Worm (Caenorhabditis elegans) whole organism, early embryonic: ENCODE measurements around the gene Y67D8B.2.

Source experiments
- B0310.2 ChIP-seq: sonication (generic microtip); optimal IDR thresholded peaks from 2 replicates; lab custom pipeline; 2016; ENCODE audit warnings: mild to moderate bottlenecking, missing genetic modification characterization, missing compliant biosample characterization
- aly-1 ChIP-seq: sonication (generic microtip); optimal IDR thresholded peaks from 2 replicates; lab custom pipeline; 2016; ENCODE audit warnings: missing genetic modification characterization, missing compliant biosample characterization
- ama-1 ChIP-seq: fragments of 150-350 bp; optimal IDR thresholded peaks from 2 replicates; lab custom pipeline; 2014
- ceh-13 ChIP-seq: fragments of 200-800 bp; sonication (Bioruptor generic); optimal IDR thresholded peaks from 2 replicates; lab custom pipeline; 2018; ENCODE audit warnings: mild to moderate bottlenecking, missing genetic modification characterization, missing compliant biosample characterization
- flt-1 ChIP-seq: fragments of 200-800 bp; sonication (Bioruptor generic); IDR thresholded peaks from 2 replicates; pipeline ENCODE4 v1.3.6; 2022; ENCODE audit warnings: missing genetic modification characterization, missing compliant biosample characterization
- hmbx-1 ChIP-seq: sonication (generic microtip); optimal IDR thresholded peaks from 2 replicates; lab custom pipeline; 2016; ENCODE audit warnings: mild to moderate bottlenecking, missing genetic modification characterization, missing compliant biosample characterization
- hmg-4 ChIP-seq: fragments of 200-800 bp; sonication (Bioruptor generic); optimal IDR thresholded peaks from 2 replicates; lab custom pipeline; 2018; ENCODE audit warnings: mild to moderate bottlenecking, missing genetic modification characterization, missing compliant biosample characterization
- hnd-1 ChIP-seq: sonication (generic microtip); optimal IDR thresholded peaks from 2 replicates; lab custom pipeline; 2016; ENCODE audit warnings: missing genetic modification characterization, missing compliant biosample characterization
- pes-1 ChIP-seq: fragments of 200-800 bp; sonication (Bioruptor generic); IDR thresholded peaks from 2 replicates; pipeline ENCODE4 v1.3.6; 2022; ENCODE audit warnings: missing genetic modification reagents, missing genetic modification characterization, missing compliant biosample characterization
- scrt-1 ChIP-seq: fragments of 200-800 bp; sonication (Bioruptor generic); IDR thresholded peaks from 2 replicates; pipeline ENCODE4 v1.3.6; 2022; ENCODE audit warnings: missing genetic modification characterization, missing compliant biosample characterization
- sea-1 ChIP-seq: fragments of 200-800 bp; sonication (Bioruptor generic); conservative IDR thresholded peaks from 2 replicates; pipeline ENCODE4 v1.3.6; 2022; ENCODE audit warnings: missing genetic modification characterization, missing compliant biosample characterization
- tra-4 ChIP-seq: sonication (generic microtip); optimal IDR thresholded peaks from 2 replicates; lab custom pipeline; 2017; ENCODE audit warnings: missing genetic modification characterization, missing compliant biosample characterization

ce11 chrIV:3191466-3191865 lies at the start of gene Y67D8B.2:
- TF ChIP-seq ama-1 (lab: Kevin White, UChicago) = no peak
- TF ChIP-seq flt-1 = no peak
- TF ChIP-seq sea-1 (GFP tag; lab: Robert Waterston, UW) = no peak
- no peak for TF ChIP-seq hmbx-1 (tag; lab: Kevin White, UChicago)
- TF ChIP-seq B0310.2 (tag; lab: Kevin White, UChicago) = no peak
- TF ChIP-seq hnd-1 = no peak
- no peak for TF ChIP-seq aly-1 (tag; lab: Kevin White, UChicago)
- no peak for TF ChIP-seq hmg-4 (GFP tag; lab: Kevin White, UChicago)
- TF ChIP-seq ceh-13 (GFP tag; lab: Kevin White, UChicago) = no peak
- TF ChIP-seq tra-4 (tag; lab: Kevin White, UChicago) = no peak
- TF ChIP-seq pes-1 (GFP tag; lab: Robert Waterston, UW) = no peak
- no peak for TF ChIP-seq scrt-1
